Fruit fly (Drosophila melanogaster) whole organism: ENCODE data around the gene Eaat2.

Experiments used
- CG8478 ChIP-seq: fragments of >200 bp; optimal IDR thresholded peaks from 2 replicates; lab custom pipeline; 2018; ENCODE audit warnings: inconsistent platforms
- Dll ChIP-seq: fragments of >200 bp; optimal IDR thresholded peaks from 2 replicates; lab custom pipeline; 2017
- EcR ChIP-seq, 2 experiments: fragments of >200 bp; optimal IDR thresholded peaks; 2 replicates each; lab custom pipeline; 2017; ENCODE audit warnings: missing biosample characterization in 2 of 2, missing genetic modification characterization in 2 of 2, missing genetic modification reagents in 2 of 2
- pan ChIP-seq: fragments of >200 bp; optimal IDR thresholded peaks from 2 replicates; lab custom pipeline; 2017
- psq ChIP-seq: fragments of >200 bp; optimal IDR thresholded peaks from 2 replicates; lab custom pipeline; 2017

- TF ChIP-seq CG8478 (no peak), EcR (GFP tag; optimal IDR thresholded peaks at IDR 0.05; lab: Kevin White, UChicago) (no peak), Dll (lab: Kevin White, UChicago) (no peak), pan (lab: Kevin White, UChicago) (no peak), psq (lab: Kevin White, UChicago) (no peak)
Measured at dm6 chr2L:744295-744694, at the start of gene Eaat2.
